Worm (Caenorhabditis elegans) whole organism, L1 larva: ENCODE results near the gene ugt-66.
A peak's percentile ranks its signal among the peaks of the same experiment; 100 is the strongest.

Experiments used
- C04F5.9 ChIP-seq: sonication (generic microtip); optimal IDR thresholded peaks from 2 replicates; lab custom pipeline; 2016; ENCODE audit warnings: missing genetic modification characterization, missing compliant biosample characterization
- C16A3.4 ChIP-seq: fragments of 150-350 bp; optimal IDR thresholded peaks from 2 replicates; lab custom pipeline; 2014; ENCODE audit warnings: missing biosample characterization, missing genetic modification characterization
- aha-1 ChIP-seq: fragments of 150-350 bp; optimal IDR thresholded peaks from 2 replicates; lab custom pipeline; 2014; ENCODE audit warnings: missing biosample characterization, missing genetic modification characterization
- alr-1 ChIP-seq: fragments of 200-800 bp; sonication (Bioruptor generic); optimal IDR thresholded peaks from 2 replicates; lab custom pipeline; 2018; ENCODE audit warnings: borderline replicate concordance, mild to moderate bottlenecking, missing genetic modification characterization, missing compliant biosample characterization
- aly-2 ChIP-seq: fragments of 150-350 bp; optimal IDR thresholded peaks from 2 replicates; lab custom pipeline; 2014; ENCODE audit warnings: missing biosample characterization, missing genetic modification characterization
- ama-1 ChIP-seq: fragments of 150-350 bp; optimal IDR thresholded peaks from 2 replicates; lab custom pipeline; 2014
- blmp-1 ChIP-seq: fragments of 150-350 bp; optimal IDR thresholded peaks from 2 replicates; lab custom pipeline; 2014; ENCODE audit warnings: missing biosample characterization, missing genetic modification characterization
- ceh-63 ChIP-seq: fragments of 200-800 bp; sonication (Bioruptor generic); optimal IDR thresholded peaks from 2 replicates; lab custom pipeline; 2018; ENCODE audit warnings: mild to moderate bottlenecking, missing genetic modification characterization, missing compliant biosample characterization
- ceh-88 ChIP-seq: fragments of 200-800 bp; sonication (Bioruptor generic); IDR thresholded peaks from 2 replicates; pipeline ENCODE4 v1.3.6; 2022; ENCODE audit warnings: missing genetic modification characterization, missing compliant biosample characterization
- dpl-1 ChIP-seq, 3 experiments: fragments of 150-350 bp in 2 of 3; sonication (generic microtip) in 1 of 3; optimal IDR thresholded peaks; 2 replicates each; lab custom pipeline; 2014 to 2017; ENCODE audit warnings: missing biosample characterization in 3 of 3, missing genetic modification characterization in 3 of 3, missing genetic modification reagents in 3 of 3
- efl-1 ChIP-seq, 4 experiments: fragments of 150-350 bp; optimal IDR thresholded peaks in 3 of 4; peaks in 1 of 4; 1 replicate in 1 of 4; 2 replicates in 3 of 4; lab custom pipeline; 2014; ENCODE audit warnings: missing biosample characterization in 2 of 4, missing genetic modification characterization in 2 of 4, missing genetic modification reagents in 2 of 4
- efl-3 ChIP-seq: fragments of 200-800 bp; sonication (Bioruptor generic); optimal IDR thresholded peaks from 2 replicates; lab custom pipeline; 2018; ENCODE audit warnings: mild to moderate bottlenecking, missing genetic modification characterization, missing compliant biosample characterization
- egl-27 ChIP-seq, 2 experiments: fragments of 150-350 bp in 1 of 2; sonication (generic microtip); optimal IDR thresholded peaks; 3 replicates each; lab custom pipeline; 2017 to 2018; ENCODE audit warnings: missing biosample characterization in 2 of 2, missing genetic modification characterization in 2 of 2, missing genetic modification reagents in 2 of 2
- fkh-10 ChIP-seq: sonication (generic microtip); optimal IDR thresholded peaks from 2 replicates; lab custom pipeline; 2017; ENCODE audit warnings: missing biosample characterization, missing genetic modification reagents, missing genetic modification characterization
- grh-1 ChIP-seq: fragments of 200-800 bp; sonication (Bioruptor generic); IDR thresholded peaks from 2 replicates; pipeline ENCODE4 v1.3.6; 2022; ENCODE audit warnings: missing genetic modification reagents, missing genetic modification characterization, missing compliant biosample characterization
- hlh-17 ChIP-seq: fragments of 200-800 bp; sonication (Bioruptor generic); optimal IDR thresholded peaks from 2 replicates; lab custom pipeline; 2018; ENCODE audit warnings: missing genetic modification characterization, mild to moderate bottlenecking, missing compliant biosample characterization, moderate library complexity, borderline replicate concordance
- hlh-4 ChIP-seq: sonication (generic microtip); optimal IDR thresholded peaks from 2 replicates; lab custom pipeline; 2016; ENCODE audit warnings: mild to moderate bottlenecking, missing genetic modification characterization, missing compliant biosample characterization
- hpl-2 ChIP-seq: fragments of 150-350 bp; optimal IDR thresholded peaks from 2 replicates; lab custom pipeline; 2014; ENCODE audit warnings: missing biosample characterization, missing genetic modification reagents, missing genetic modification characterization
- irx-1 ChIP-seq: sonication (generic microtip); optimal IDR thresholded peaks from 2 replicates; lab custom pipeline; 2016; ENCODE audit warnings: missing genetic modification characterization, missing compliant biosample characterization
- isw-1 ChIP-seq: fragments of 200-800 bp; sonication (Bioruptor generic); IDR thresholded peaks from 2 replicates; pipeline ENCODE4 v1.3.6; 2022; ENCODE audit warnings: missing genetic modification characterization, missing compliant biosample characterization
- jun-1 ChIP-seq: fragments of 150-350 bp; optimal IDR thresholded peaks from 2 replicates; lab custom pipeline; 2014; ENCODE audit warnings: missing biosample characterization, missing genetic modification reagents, missing genetic modification characterization
- lin-14 ChIP-seq: fragments of 200-800 bp; sonication (Bioruptor generic); optimal IDR thresholded peaks from 2 replicates; lab custom pipeline; 2018; ENCODE audit warnings: mild to moderate bottlenecking, missing genetic modification characterization, moderate library complexity, missing compliant biosample characterization
- lin-15B ChIP-seq: fragments of 150-350 bp; sonication (generic microtip); optimal IDR thresholded peaks from 3 replicates; lab custom pipeline; 2014; ENCODE audit warnings: missing biosample characterization, missing genetic modification characterization
- lir-3 ChIP-seq: sonication (generic microtip); optimal IDR thresholded peaks from 2 replicates; lab custom pipeline; 2016; ENCODE audit warnings: mild to moderate bottlenecking, missing genetic modification characterization, moderate library complexity, missing compliant biosample characterization; ENCODE audit not compliant: poor library complexity
- mab-9 ChIP-seq: fragments of 200-800 bp; sonication (Bioruptor generic); IDR thresholded peaks from 2 replicates; pipeline ENCODE4 v1.3.6; 2022; ENCODE audit warnings: missing genetic modification reagents, missing genetic modification characterization, missing compliant biosample characterization
- mdl-1 ChIP-seq, 2 experiments: fragments of 150-350 bp; optimal IDR thresholded peaks; 2 replicates each; lab custom pipeline; 2014 to 2017; ENCODE audit warnings: missing biosample characterization in 2 of 2, missing genetic modification characterization in 2 of 2, inconsistent platforms in 1 of 2
- mef-2 ChIP-seq: fragments of 150-350 bp; optimal IDR thresholded peaks from 2 replicates; lab custom pipeline; 2014; ENCODE audit warnings: missing biosample characterization, missing genetic modification characterization
- mep-1 ChIP-seq: fragments of 150-350 bp; optimal IDR thresholded peaks from 2 replicates; lab custom pipeline; 2014; ENCODE audit warnings: missing biosample characterization, missing genetic modification characterization
- nhr-20 ChIP-seq: sonication (generic microtip); optimal IDR thresholded peaks from 2 replicates; lab custom pipeline; 2016; ENCODE audit warnings: mild to moderate bottlenecking, missing genetic modification characterization, missing compliant biosample characterization
- nhr-237 ChIP-seq: fragments of 150-350 bp; optimal IDR thresholded peaks from 2 replicates; lab custom pipeline; 2014; ENCODE audit warnings: missing biosample characterization, missing genetic modification characterization
- nhr-71 ChIP-seq: sonication (generic microtip); optimal IDR thresholded peaks from 2 replicates; lab custom pipeline; 2016; ENCODE audit warnings: mild to moderate bottlenecking, missing genetic modification characterization, moderate library complexity, missing compliant biosample characterization
- pax-3 ChIP-seq: fragments of 200-800 bp; sonication (Bioruptor generic); optimal IDR thresholded peaks from 2 replicates; lab custom pipeline; 2018; ENCODE audit warnings: mild to moderate bottlenecking, missing genetic modification characterization, moderate library complexity, missing compliant biosample characterization
- pqm-1 ChIP-seq: sonication (generic microtip); optimal IDR thresholded peaks from 3 replicates; lab custom pipeline; 2017; ENCODE audit warnings: missing biosample characterization, missing genetic modification characterization
- rnt-1 ChIP-seq: sonication (generic microtip); optimal IDR thresholded peaks from 2 replicates; lab custom pipeline; 2016; ENCODE audit warnings: mild to moderate bottlenecking, missing genetic modification characterization, moderate library complexity, missing compliant biosample characterization
- snpc-4 ChIP-seq: fragments of 150-350 bp; optimal IDR thresholded peaks from 2 replicates; lab custom pipeline; 2014; ENCODE audit warnings: missing biosample characterization, missing genetic modification characterization
- snu-23 ChIP-seq: sonication (generic microtip); optimal IDR thresholded peaks from 2 replicates; lab custom pipeline; 2016; ENCODE audit warnings: missing genetic modification characterization, missing compliant biosample characterization
- sptf-1 ChIP-seq: fragments of 150-350 bp; optimal IDR thresholded peaks from 2 replicates; lab custom pipeline; 2014; ENCODE audit warnings: missing biosample characterization, missing genetic modification characterization
- tbx-2 ChIP-seq: sonication (generic microtip); optimal IDR thresholded peaks from 2 replicates; lab custom pipeline; 2016; ENCODE audit warnings: missing genetic modification characterization, missing compliant biosample characterization
- tlp-1 ChIP-seq: fragments of 150-350 bp; optimal IDR thresholded peaks from 2 replicates; lab custom pipeline; 2014; ENCODE audit warnings: missing biosample characterization, missing genetic modification characterization
- unc-62 ChIP-seq: fragments of 150-350 bp; optimal IDR thresholded peaks from 2 replicates; lab custom pipeline; 2014; ENCODE audit warnings: missing biosample characterization, missing genetic modification reagents, missing genetic modification characterization
- unc-86 ChIP-seq: sonication (generic microtip); optimal IDR thresholded peaks from 2 replicates; lab custom pipeline; 2016; ENCODE audit warnings: missing genetic modification characterization, missing compliant biosample characterization
- unc-98 ChIP-seq: fragments of 200-800 bp; sonication (Bioruptor generic); IDR thresholded peaks from 2 replicates; pipeline ENCODE4 v1.3.6; 2022; ENCODE audit warnings: missing genetic modification characterization, missing compliant biosample characterization
- vab-15 ChIP-seq: sonication (generic microtip); optimal IDR thresholded peaks from 2 replicates; lab custom pipeline; 2017; ENCODE audit warnings: missing genotype, mild to moderate bottlenecking, missing genetic modification characterization, missing compliant biosample characterization
- xbp-1 ChIP-seq: sonication (generic microtip); optimal IDR thresholded peaks from 2 replicates; lab custom pipeline; 2016; ENCODE audit warnings: missing genetic modification characterization, missing compliant biosample characterization
- zag-1 ChIP-seq: fragments of 150-350 bp; optimal IDR thresholded peaks from 2 replicates; lab custom pipeline; 2014; ENCODE audit warnings: missing biosample characterization, missing genetic modification characterization
- zip-4 ChIP-seq: fragments of 200-800 bp; sonication (Bioruptor generic); optimal IDR thresholded peaks from 2 replicates; lab custom pipeline; 2018; ENCODE audit warnings: mild to moderate bottlenecking, missing genetic modification characterization, moderate library complexity, missing compliant biosample characterization
- ztf-4 ChIP-seq: fragments of 150-350 bp; optimal IDR thresholded peaks from 2 replicates; lab custom pipeline; 2014; ENCODE audit warnings: missing biosample characterization, missing genetic modification characterization

ugt-66 gene

ce11 chrIII:6144390-6144962 is 49.9 kb downstream of the ugt-66 start (continued):
- TF ChIP-seq C04F5.9 (no peak), sptf-1 (tag; lab: Kevin White, UChicago) (no peak), hpl-2 (GFP tag; lab: Kevin White, UChicago) (no peak), lir-3 (tag; lab: Kevin White, UChicago) (no peak), vab-15 (no peak), unc-62 (GFP tag; lab: Kevin White, UChicago) (no peak), blmp-1 (tag; lab: Kevin White, UChicago) (peak; percentile 86), nhr-237 (tag; lab: Kevin White, UChicago) (no peak), aly-2 (tag; lab: Kevin White, UChicago) (no peak), nhr-20 (tag; lab: Kevin White, UChicago) (peak; percentile 1), nhr-71 (peak; percentile 44), jun-1 (tag; lab: Kevin White, UChicago) (peak; percentile 28), efl-1 (optimal IDR thresholded peaks at IDR 0.05; lab: Kevin White, UChicago) (no peak), efl-1 (GFP tag; optimal IDR thresholded peaks at IDR 0.05 in 1 of 2; lab: Kevin White, UChicago) (no peak), tlp-1 (tag; lab: Kevin White, UChicago) (no peak), mef-2 (no peak), ama-1 (no peak), pqm-1 (tag; lab: Kevin White, UChicago) (no peak), lin-14 (GFP tag; lab: Kevin White, UChicago) (peak; percentile 21), ztf-4 (tag; lab: Kevin White, UChicago) (no peak), grh-1 (no peak), fkh-10 (GFP tag; lab: Kevin White, UChicago) (no peak), hlh-4 (tag; lab: Kevin White, UChicago) (no peak), aha-1 (tag; lab: Kevin White, UChicago) (no peak), zip-4 (no peak), irx-1 (tag; lab: Kevin White, UChicago) (no peak), lin-15B (tag; lab: Kevin White, UChicago) (no peak), mdl-1 (tag; optimal IDR thresholded peaks at IDR 0.05; lab: Kevin White, UChicago) (peak in 1 of 2 experiments; percentile 71), xbp-1 (tag; lab: Kevin White, UChicago) (no peak), egl-27 (tag; optimal IDR thresholded peaks at IDR 0.05; lab: Kevin White, UChicago) (no peak), dpl-1 (GFP tag; optimal IDR thresholded peaks at IDR 0.05; lab: Kevin White, UChicago) (no peak), mab-9 (GFP tag; lab: Robert Waterston, UW) (no peak), ceh-63 (GFP tag; lab: Kevin White, UChicago) (no peak), alr-1 (tag; lab: Kevin White, UChicago) (no peak), zag-1 (no peak), tbx-2 (no peak), rnt-1 (tag; lab: Kevin White, UChicago) (peak; percentile 75), efl-3 (no peak), mep-1 (tag; lab: Kevin White, UChicago) (no peak), C16A3.4 (tag; lab: Kevin White, UChicago) (peak; percentile 6), snu-23 (GFP tag; lab: Kevin White, UChicago) (peak; percentile 42), isw-1 (GFP tag; lab: Robert Waterston, UW) (no peak), ceh-88 (GFP tag; lab: Robert Waterston, UW) (no peak), pax-3 (tag; lab: Kevin White, UChicago) (no peak), unc-86 (tag; lab: Kevin White, UChicago) (no peak), unc-98 (GFP tag; lab: Robert Waterston, UW) (no peak), snpc-4 (tag; lab: Kevin White, UChicago) (no peak), hlh-17 (GFP tag; lab: Kevin White, UChicago) (no peak)
